Worm (Caenorhabditis elegans): ENCODE measurements around the gene snt-3.

snt-3 gene

DNA sequence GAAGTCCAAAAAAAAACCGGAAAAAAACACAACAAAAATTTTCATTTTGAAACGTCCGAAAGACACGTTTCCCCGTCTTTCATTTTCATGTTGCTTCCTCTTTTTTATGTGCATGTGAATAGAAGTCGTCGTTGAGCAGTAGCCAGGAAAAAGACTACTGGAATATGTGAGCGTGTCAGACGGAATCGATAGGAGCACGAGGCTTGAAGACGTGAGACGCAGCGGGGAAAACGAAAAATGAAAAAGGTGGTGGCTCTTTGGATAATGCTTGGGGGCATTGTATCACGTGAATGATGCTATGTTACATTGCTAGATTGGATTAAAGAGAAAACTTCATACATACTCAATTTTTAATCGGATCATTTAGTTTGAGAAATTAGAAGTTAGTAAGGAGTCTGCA lies 4.7 kb downstream of the snt-3 start:
- TF ChIP-seq ceh-14 (tag; optimal IDR thresholded peaks at IDR 0.05) = peak; percentile 41
- no peak for TF ChIP-seq K09A11.1 (tag; optimal IDR thresholded peaks at IDR 0.05; ENCODE audit: insufficient read depth)
- TF ChIP-seq ceh-48 (tag; optimal IDR thresholded peaks at IDR 0.05) = peak; percentile 57
- peak; percentile 60 for TF ChIP-seq ceh-31 (tag; optimal IDR thresholded peaks at IDR 0.05)
- TF ChIP-seq ceh-45 (GFP tag; IDR thresholded peaks at IDR 0.05) = no peak
- peak; percentile 85 for TF ChIP-seq unc-42 (tag; optimal IDR thresholded peaks at IDR 0.05)
- peak; percentile 31 for TF ChIP-seq hlh-30 (tag; optimal IDR thresholded peaks at IDR 0.05; ENCODE audit: insufficient read depth)

DNA sequence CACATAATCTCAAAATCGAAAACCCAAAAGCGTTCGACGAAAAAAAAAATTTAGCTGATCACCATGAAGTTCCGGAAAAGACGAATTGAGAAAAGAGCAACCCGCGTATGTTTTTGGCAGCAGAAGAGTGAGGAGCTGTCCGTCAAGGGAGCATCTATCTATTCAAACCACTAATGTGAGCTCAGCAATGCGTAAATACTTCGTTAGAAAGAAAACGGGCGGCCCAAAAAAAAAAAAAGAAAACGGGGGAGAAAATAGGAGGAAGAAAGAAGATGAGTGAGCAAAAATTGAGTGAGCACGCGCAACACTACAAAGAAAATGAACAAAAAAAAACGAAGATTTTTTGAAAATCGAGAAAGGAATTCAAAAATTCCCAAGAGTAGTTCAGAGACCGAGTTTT lies 6.5 kb downstream of the snt-3 start:
- TF ChIP-seq unc-42 (tag; optimal IDR thresholded peaks at IDR 0.05) (peak; percentile 43), pax-1 (tag; optimal IDR thresholded peaks at IDR 0.05) (no peak)

DNA sequence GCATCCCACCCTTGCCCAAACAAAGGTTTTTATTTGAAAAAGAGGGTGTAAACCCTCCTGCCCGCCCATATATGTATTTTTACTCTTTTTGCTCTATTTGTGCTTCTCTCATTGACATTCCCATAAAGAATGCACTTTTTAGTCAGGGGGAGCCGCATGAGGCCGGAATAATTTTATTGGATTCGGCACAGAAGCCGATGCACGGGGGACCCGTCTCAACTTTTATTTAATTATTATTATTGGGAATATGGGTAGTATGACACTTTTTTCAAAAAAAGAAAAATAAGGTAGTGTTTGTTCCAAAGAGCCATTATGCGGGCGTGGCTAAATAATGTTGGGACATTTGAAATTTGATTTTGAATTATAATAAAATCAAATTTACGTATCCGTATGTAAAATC lies 8.8 kb downstream of the snt-3 start:
- TF ChIP-seq madf-2 (tag; optimal IDR thresholded peaks at IDR 0.05) (no peak), gmeb-2 (tag; optimal IDR thresholded peaks at IDR 0.05) (no peak), ceh-34 (tag; optimal IDR thresholded peaks at IDR 0.05) (no peak), ceh-19 (GFP tag; optimal IDR thresholded peaks at IDR 0.05) (no peak), unc-42 (tag; optimal IDR thresholded peaks at IDR 0.05) (peak; percentile 60), ama-1 (optimal IDR thresholded peaks at IDR 0.05) (no peak), C38D4.7 (GFP tag; optimal IDR thresholded peaks at IDR 0.05) (no peak), hlh-13 (GFP tag; optimal IDR thresholded peaks at IDR 0.05) (no peak), che-1 (tag; optimal IDR thresholded peaks at IDR 0.05) (no peak)

DNA sequence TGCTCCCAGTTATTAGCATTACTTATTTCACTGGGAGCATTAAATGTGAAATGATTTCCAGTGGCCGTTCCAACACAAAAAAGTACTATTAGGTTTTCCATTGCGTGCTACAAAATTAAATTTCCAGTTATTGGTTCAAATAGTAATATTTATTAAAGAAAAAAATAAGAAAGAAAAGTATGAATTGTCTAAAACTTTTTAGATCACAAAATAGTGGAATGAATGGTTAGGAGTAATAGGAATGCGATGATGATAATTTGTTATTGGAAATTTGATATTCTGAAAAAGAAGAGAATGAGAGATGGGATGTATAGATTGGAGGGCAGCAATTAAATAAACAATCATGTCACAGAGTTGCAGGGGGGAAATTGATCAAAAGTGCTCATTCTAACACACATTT lies 12.8 kb downstream of the snt-3 start, which contains the start of gene Y75B7AL.2:
TSS of gene Y75B7AL.2 (minus strand) at position 101 of the 400 bp plus-strand sequence.
- no peak for TF ChIP-seq ceh-9 (tag; optimal IDR thresholded peaks at IDR 0.05)
- TF ChIP-seq ttx-3 (tag; optimal IDR thresholded peaks at IDR 0.05) = no peak
- no peak for TF ChIP-seq ama-1 (optimal IDR thresholded peaks at IDR 0.05)
- no peak for TF ChIP-seq nhr-11 (tag; optimal IDR thresholded peaks at IDR 0.05)
- TF ChIP-seq ceh-34 (tag; optimal IDR thresholded peaks at IDR 0.05) = no peak
- TF ChIP-seq eyg-1 (tag; optimal IDR thresholded peaks at IDR 0.05) = no peak
- no peak for TF ChIP-seq fax-1 (tag; optimal IDR thresholded peaks at IDR 0.05)
- no peak for TF ChIP-seq unc-86 (tag; optimal IDR thresholded peaks at IDR 0.05)
- TF ChIP-seq Y22D7AL.16 (tag; optimal IDR thresholded peaks at IDR 0.05) = no peak
- no peak for TF ChIP-seq npax-4 (tag; optimal IDR thresholded peaks at IDR 0.05)
- TF ChIP-seq K09A11.1 (tag; optimal IDR thresholded peaks at IDR 0.05; ENCODE audit: insufficient read depth) = no peak
- TF ChIP-seq C08G9.2 (tag; optimal IDR thresholded peaks at IDR 0.05) = no peak
- TF ChIP-seq ceh-30 (tag; optimal IDR thresholded peaks at IDR 0.05) = no peak
- no peak for TF ChIP-seq mec-3 (tag; optimal IDR thresholded peaks at IDR 0.05; ENCODE audit: borderline replicate concordance)
- no peak for TF ChIP-seq ceh-22 (tag; optimal IDR thresholded peaks at IDR 0.05)
- TF ChIP-seq lim-6 (tag; optimal IDR thresholded peaks at IDR 0.05) = no peak
- TF ChIP-seq tbx-2 (tag; optimal IDR thresholded peaks at IDR 0.05) = no peak
- no peak for TF ChIP-seq elt-2 (tag; optimal IDR thresholded peaks at IDR 0.05)
- TF ChIP-seq C38D4.7 (GFP tag; optimal IDR thresholded peaks at IDR 0.05) = no peak

DNA sequence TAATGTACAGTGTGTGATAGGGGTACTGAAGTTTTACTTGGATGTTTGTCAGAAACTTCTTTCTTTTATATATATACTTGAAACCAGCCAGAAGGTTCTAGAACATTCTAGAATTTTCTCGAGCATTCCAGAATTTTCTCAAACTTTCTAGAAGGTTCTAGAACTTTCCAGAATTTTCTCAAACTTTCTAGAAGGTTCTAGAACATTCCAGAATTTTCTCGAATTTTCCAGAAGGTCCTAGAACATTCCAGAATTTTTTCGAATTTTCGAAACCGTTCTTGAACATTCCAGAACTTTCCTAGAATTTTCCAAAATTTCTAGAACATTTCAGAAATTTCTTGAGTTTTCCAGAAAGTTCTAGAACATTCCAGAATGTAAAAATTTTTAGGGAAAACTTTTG lies 15.5 kb downstream of the snt-3 start:
- TF ChIP-seq ceh-31 (tag; optimal IDR thresholded peaks at IDR 0.05) (no peak), F13H6.1 (tag; optimal IDR thresholded peaks at IDR 0.05) (no peak), hlh-30 (tag; optimal IDR thresholded peaks at IDR 0.05; ENCODE audit: insufficient read depth) (no peak), pat-9 (tag; optimal IDR thresholded peaks at IDR 0.05) (no peak), elt-2 (tag; optimal IDR thresholded peaks at IDR 0.05) (no peak), tbx-7 (tag; optimal IDR thresholded peaks at IDR 0.05) (no peak), sox-4 (tag; optimal IDR thresholded peaks at IDR 0.05) (no peak), ceh-9 (tag; optimal IDR thresholded peaks at IDR 0.05) (no peak), unc-55 (GFP tag; optimal IDR thresholded peaks at IDR 0.05) (no peak), unc-3 (GFP tag; conservative IDR thresholded peaks at IDR 0.05) (no peak), unc-3 (tag; optimal IDR thresholded peaks at IDR 0.05) (no peak), odd-2 (tag; optimal IDR thresholded peaks at IDR 0.05) (no peak), C38D4.7 (GFP tag; optimal IDR thresholded peaks at IDR 0.05) (no peak)

Data from whole organism, late embryonic.